Worm (Caenorhabditis elegans): ENCODE results near the gene srg-56.

DNA sequence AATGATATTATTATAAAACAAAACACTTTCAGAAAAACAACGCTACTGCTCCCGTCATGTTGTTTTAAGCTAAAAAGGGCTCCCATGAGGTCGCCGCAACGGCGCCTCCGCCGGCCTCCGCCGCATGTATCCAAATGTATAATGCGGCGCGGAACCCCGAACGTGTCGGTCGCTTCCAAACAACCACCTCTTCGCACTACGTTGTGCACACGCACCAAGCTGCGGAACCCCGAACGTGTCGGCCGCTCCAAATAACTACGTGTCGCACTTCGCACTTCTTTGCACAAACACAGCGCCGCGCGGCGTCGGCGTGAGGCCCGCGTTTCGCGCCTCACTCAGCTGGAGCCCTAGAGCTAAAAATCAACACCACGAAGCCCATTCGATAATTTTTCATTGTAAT, 21.1 kb downstream of the srg-56 start:
- TF ChIP-seq him-1 (tag; optimal IDR thresholded peaks at IDR 0.05) (no peak), W03F9.2 (tag; optimal IDR thresholded peaks at IDR 0.05) (no peak)
